Worm (Caenorhabditis elegans) whole organism, L3 larva: ENCODE data around the gene rbm-42.

ENCODE experiments used
- ZK546.5 ChIP-seq: sonication (generic microtip); optimal IDR thresholded peaks from 2 replicates; lab custom pipeline; 2017; ENCODE audit warnings: missing biosample characterization, missing genetic modification characterization
- ama-1 ChIP-seq: fragments of 150-350 bp; optimal IDR thresholded peaks from 2 replicates; lab custom pipeline; 2018
- egl-27 ChIP-seq: sonication (generic microtip); optimal IDR thresholded peaks from 4 replicates; lab custom pipeline; 2017; ENCODE audit warnings: missing biosample characterization, missing genetic modification reagents, missing genetic modification characterization
- fos-1 ChIP-seq: fragments of 150-350 bp; optimal IDR thresholded peaks from 2 replicates; lab custom pipeline; 2014; ENCODE audit warnings: missing biosample characterization, missing genetic modification characterization
- mdl-1 ChIP-seq: fragments of 150-350 bp; optimal IDR thresholded peaks from 2 replicates; lab custom pipeline; 2014; ENCODE audit warnings: missing biosample characterization, missing genetic modification characterization
- nhr-237 ChIP-seq: fragments of 150-350 bp; optimal IDR thresholded peaks from 2 replicates; lab custom pipeline; 2014; ENCODE audit warnings: missing biosample characterization, missing genetic modification characterization
- pqm-1 ChIP-seq: fragments of 150-350 bp; optimal IDR thresholded peaks from 2 replicates; lab custom pipeline; 2017; ENCODE audit warnings: missing biosample characterization, missing genetic modification characterization, inconsistent platforms
- snpc-4 ChIP-seq: fragments of 150-350 bp; optimal IDR thresholded peaks from 2 replicates; lab custom pipeline; 2014; ENCODE audit warnings: missing biosample characterization, missing genetic modification characterization
- zag-1 ChIP-seq: fragments of 150-350 bp; optimal IDR thresholded peaks from 2 replicates; lab custom pipeline; 2014; ENCODE audit warnings: missing biosample characterization, missing genetic modification characterization

- TF ChIP-seq egl-27 (tag; lab: Kevin White, UChicago) (no peak), snpc-4 (tag; lab: Kevin White, UChicago) (no peak), nhr-237 (tag; lab: Kevin White, UChicago) (no peak), mdl-1 (tag; lab: Kevin White, UChicago) (no peak), ZK546.5 (tag; lab: Kevin White, UChicago) (no peak), ama-1 (lab: Kevin White, UChicago) (no peak), pqm-1 (tag; lab: Kevin White, UChicago) (no peak), fos-1 (tag; lab: Kevin White, UChicago) (no peak), zag-1 (tag; lab: Kevin White, UChicago) (no peak)
Observed at ce11 chrIII:5125759-5126158, 27.3 kb downstream of the rbm-42 start.
